Fruit fly (Drosophila melanogaster): Measurements from ENCODE around the gene CG4459.

The CG4459 gene

DNA sequence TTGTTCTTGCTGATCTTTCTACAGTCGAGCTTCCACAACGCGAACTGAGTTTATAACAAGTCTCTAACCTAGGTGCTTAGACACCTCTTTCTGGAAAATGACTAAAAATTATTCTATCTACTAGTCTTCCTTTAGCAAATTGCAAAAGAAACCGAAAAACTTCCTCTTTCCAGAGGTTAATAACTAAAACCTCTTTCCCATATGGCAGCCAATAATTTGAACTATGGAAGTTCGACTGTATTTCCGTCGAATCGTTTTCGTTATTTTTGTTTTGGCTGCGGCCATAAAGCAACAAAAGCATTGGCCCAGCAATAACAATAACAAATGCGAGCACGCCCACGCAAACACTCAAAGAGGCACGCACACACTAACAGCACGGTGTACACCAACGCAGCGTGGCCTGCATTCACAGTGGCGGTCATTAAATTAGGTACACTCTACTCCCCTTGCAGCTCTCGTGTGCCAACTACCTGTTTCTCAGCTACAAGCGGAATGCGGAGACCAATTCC, 48.0 kb downstream of the CG4459 start (continued):
- TF ChIP-seq Sox102F (GFP tag; optimal IDR thresholded peaks at IDR 0.05) (no peak), vri (GFP tag; optimal IDR thresholded peaks at IDR 0.05) (peak; percentile 48), CG15336 (GFP tag; IDR thresholded peaks at IDR 0.05) (peak; percentile 50), Eip75B (GFP tag; optimal IDR thresholded peaks at IDR 0.05) (no peak), achi (GFP tag; optimal IDR thresholded peaks at IDR 0.05) (no peak), Eip93F (GFP tag; optimal IDR thresholded peaks at IDR 0.05) (no peak), CG6854 (GFP tag; optimal IDR thresholded peaks at IDR 0.05) (peak; percentile 38), Gug (GFP tag; IDR thresholded peaks at IDR 0.05) (no peak), dac (GFP tag; optimal IDR thresholded peaks at IDR 0.05) (no peak), Hr4 (GFP tag; optimal IDR thresholded peaks at IDR 0.05) (peak; percentile 7), CG3919 (GFP tag; optimal IDR thresholded peaks at IDR 0.05) (no peak), spab (GFP tag; optimal IDR thresholded peaks at IDR 0.05) (no peak), Eip78C (GFP tag) (peak; percentile 85), pdm3 (GFP tag; optimal IDR thresholded peaks at IDR 0.05) (no peak), CG11762 (GFP tag; optimal IDR thresholded peaks at IDR 0.05; ENCODE audit: insufficient read depth) (no peak), CG8319 (GFP tag; optimal IDR thresholded peaks at IDR 0.05) (no peak), salr (GFP tag; optimal IDR thresholded peaks at IDR 0.05) (no peak), cyc (GFP tag; optimal IDR thresholded peaks at IDR 0.05) (peak; percentile 13), CG6792 (GFP tag; optimal IDR thresholded peaks at IDR 0.05) (no peak), topi (GFP tag; optimal IDR thresholded peaks at IDR 0.05) (peak; percentile 25), CG16779 (tag; optimal IDR thresholded peaks at IDR 0.05) (no peak)

- TF ChIP-seq achi (GFP tag; optimal IDR thresholded peaks at IDR 0.05) (no peak), CG6854 (GFP tag; optimal IDR thresholded peaks at IDR 0.05) (peak; percentile 16), fkh (GFP tag; optimal IDR thresholded peaks at IDR 0.05) (peak; percentile 20)
Measured at dm6 chr3R:19879470-19880052, 48.9 kb downstream of the CG4459 start, which contains the start of gene Ask1. Ask1 (plus strand) TSS chr3R:19879719.

dm6 chr3R:19877427-19878076, 50.9 kb downstream of the CG4459 start, which contains the start of the genes CG17186 and Arc42:
CG17186 (minus strand) TSS chr3R:19877514.
Arc42 (plus strand) TSS chr3R:19877737.
- TF ChIP-seq CG7368 (GFP tag; optimal IDR thresholded peaks at IDR 0.05), result no peak
- TF ChIP-seq lz (GFP tag; optimal IDR thresholded peaks at IDR 0.05), result peak; percentile 46
- TF ChIP-seq topi (GFP tag; optimal IDR thresholded peaks at IDR 0.05), result peak; percentile 21
- TF ChIP-seq net (GFP tag; optimal IDR thresholded peaks at IDR 0.05), result peak; percentile 3
- peak; percentile 45 for TF ChIP-seq Eip75B (GFP tag; optimal IDR thresholded peaks at IDR 0.05)
- peak; percentile 28 for TF ChIP-seq cyc (GFP tag; optimal IDR thresholded peaks at IDR 0.05)
- no peak for TF ChIP-seq salr (GFP tag; optimal IDR thresholded peaks at IDR 0.05)
- TF ChIP-seq dsx (GFP tag; optimal IDR thresholded peaks at IDR 0.05; ENCODE audit: poor library complexity, severe bottlenecking), result peak; percentile 23
- TF ChIP-seq CG9139 (GFP tag; optimal IDR thresholded peaks at IDR 0.05), result peak; percentile 84
- TF ChIP-seq Ets21C (GFP tag; optimal IDR thresholded peaks at IDR 0.05), result no peak
- TF ChIP-seq Hr4 (GFP tag; optimal IDR thresholded peaks at IDR 0.05), result peak; percentile 15
- peak; percentile 10 for TF ChIP-seq CG1621 (tag; optimal IDR thresholded peaks at IDR 0.05)
- TF ChIP-seq fkh (GFP tag; optimal IDR thresholded peaks at IDR 0.05), result peak; percentile 43
- TF ChIP-seq CG15336 (GFP tag; IDR thresholded peaks at IDR 0.05), result 0 out of 2 replicates have a peak, but pooled peaks have one; percentile 15
- peak; percentile 43 for TF ChIP-seq spab (GFP tag; optimal IDR thresholded peaks at IDR 0.05)
- TF ChIP-seq CG11294 (GFP tag; IDR thresholded peaks at IDR 0.05), result no peak
- no peak for TF ChIP-seq CG34406 (GFP tag; optimal IDR thresholded peaks at IDR 0.05)
- peak; percentile 47 for TF ChIP-seq CG6854 (GFP tag; optimal IDR thresholded peaks at IDR 0.05)
- TF ChIP-seq eg (GFP tag; IDR thresholded peaks at IDR 0.05), result peak; percentile 41; the same call in 1 of the 3 replicates
- TF ChIP-seq Eip78C (GFP tag), result peak; percentile 72
- peak; percentile 33 for TF ChIP-seq Smox (GFP tag; optimal IDR thresholded peaks at IDR 0.05)
- no peak for TF ChIP-seq CG8632 (GFP tag; optimal IDR thresholded peaks at IDR 0.05)
- no peak for TF ChIP-seq Blimp-1 (GFP tag; optimal IDR thresholded peaks at IDR 0.05)
- TF ChIP-seq Ets96B (tag; optimal IDR thresholded peaks at IDR 0.05), result no peak
- peak; percentile 19 for TF ChIP-seq acj6 (GFP tag; optimal IDR thresholded peaks at IDR 0.05)
- no peak for TF ChIP-seq fd85E (GFP tag; optimal IDR thresholded peaks at IDR 0.05)
- no peak for TF ChIP-seq Hr38 (GFP tag; optimal IDR thresholded peaks at IDR 0.05)
- TF ChIP-seq CG11762 (GFP tag; optimal IDR thresholded peaks at IDR 0.05; ENCODE audit: insufficient read depth), result no peak
- no peak for TF ChIP-seq svp (GFP tag)
- no peak for TF ChIP-seq CG6163 (GFP tag; IDR thresholded peaks at IDR 0.05)
- peak; percentile 39 for TF ChIP-seq vri (GFP tag; optimal IDR thresholded peaks at IDR 0.05)
- no peak for TF ChIP-seq Sox15 (GFP tag; optimal IDR thresholded peaks at IDR 0.05)
- peak; percentile 28 for TF ChIP-seq Sox14 (GFP tag; optimal IDR thresholded peaks at IDR 0.05)
- TF ChIP-seq OdsH (GFP tag; optimal IDR thresholded peaks at IDR 0.05), result peak; percentile 41
- TF ChIP-seq CG6276 (GFP tag; optimal IDR thresholded peaks at IDR 0.05), result peak; percentile 78

Data from whole organism, prepupa.